Worm (Caenorhabditis elegans) whole organism, late embryonic: ENCODE data around the gene C05A2.4.

Experiments used
- ama-1 ChIP-seq: fragments of 150-350 bp; optimal IDR thresholded peaks from 2 replicates; lab custom pipeline; 2014
- ceh-14 ChIP-seq: sonication (generic microtip); optimal IDR thresholded peaks from 2 replicates; lab custom pipeline; 2016; ENCODE audit warnings: missing genotype, missing genetic modification characterization, missing compliant biosample characterization
- ceh-2 ChIP-seq: sonication (generic microtip); optimal IDR thresholded peaks from 2 replicates; lab custom pipeline; 2016; ENCODE audit warnings: missing genotype, missing genetic modification characterization, missing compliant biosample characterization
- dmd-4 ChIP-seq: sonication (generic microtip); optimal IDR thresholded peaks from 2 replicates; lab custom pipeline; 2016; ENCODE audit warnings: borderline replicate concordance, missing genetic modification characterization, missing compliant biosample characterization
- npax-4 ChIP-seq: sonication (generic microtip); optimal IDR thresholded peaks from 2 replicates; lab custom pipeline; 2016; ENCODE audit warnings: missing genetic modification characterization, missing compliant biosample characterization
- ttx-3 ChIP-seq: sonication (generic microtip); optimal IDR thresholded peaks from 2 replicates; lab custom pipeline; 2016; ENCODE audit warnings: missing genetic modification reagents, missing genetic modification characterization, missing compliant biosample characterization
- zip-5 ChIP-seq: sonication (generic microtip); optimal IDR thresholded peaks from 2 replicates; lab custom pipeline; 2016; ENCODE audit warnings: missing genetic modification characterization, missing compliant biosample characterization

ce11 chrV:10647043-10647611, 48.2 kb upstream of the C05A2.4 start, which contains the start of the genes C32C4.3 and C32C4.16:
- TF ChIP-seq dmd-4 (tag; lab: Kevin White, UChicago) (no peak), ama-1 (no peak), ceh-2 (tag; lab: Kevin White, UChicago) (no peak), ceh-14 (tag; lab: Kevin White, UChicago) (no peak), zip-5 (tag; lab: Kevin White, UChicago) (no peak), npax-4 (tag; lab: Kevin White, UChicago) (no peak), ttx-3 (tag; lab: Kevin White, UChicago) (no peak)
